Worm (Caenorhabditis elegans) whole organism, L4 larva: ENCODE measurements around the gene C46C2.7.

Experiments
- dmd-9 ChIP-seq: fragments of 200-800 bp; sonication (Bioruptor generic); IDR thresholded peaks from 2 replicates; pipeline ENCODE4 v1.3.6; 2022; ENCODE audit warnings: missing genetic modification reagents, missing genetic modification characterization, missing compliant biosample characterization
- hif-1 ChIP-seq, 2 experiments: sonication (generic microtip); optimal IDR thresholded peaks; 2 replicates each; lab custom pipeline; 2016 to 2017; ENCODE audit warnings: missing compliant biosample characterization in 2 of 2, missing genetic modification characterization in 2 of 2, missing genetic modification reagents in 2 of 2, missing genotype in 2 of 2, mild to moderate bottlenecking in 1 of 2
- nhr-11 ChIP-seq: fragments of 150-350 bp; optimal IDR thresholded peaks from 2 replicates; lab custom pipeline; 2014; ENCODE audit warnings: missing biosample characterization, missing genetic modification characterization
- sdz-12 ChIP-seq: fragments of 200-800 bp; sonication (Bioruptor generic); optimal IDR thresholded peaks from 2 replicates; lab custom pipeline; 2018; ENCODE audit warnings: mild to moderate bottlenecking, missing genetic modification characterization, missing compliant biosample characterization
- zfp-2 ChIP-seq: sonication (generic microtip); optimal IDR thresholded peaks from 2 replicates; lab custom pipeline; 2016; ENCODE audit warnings: mild to moderate bottlenecking, missing genetic modification characterization, missing compliant biosample characterization

DNA sequence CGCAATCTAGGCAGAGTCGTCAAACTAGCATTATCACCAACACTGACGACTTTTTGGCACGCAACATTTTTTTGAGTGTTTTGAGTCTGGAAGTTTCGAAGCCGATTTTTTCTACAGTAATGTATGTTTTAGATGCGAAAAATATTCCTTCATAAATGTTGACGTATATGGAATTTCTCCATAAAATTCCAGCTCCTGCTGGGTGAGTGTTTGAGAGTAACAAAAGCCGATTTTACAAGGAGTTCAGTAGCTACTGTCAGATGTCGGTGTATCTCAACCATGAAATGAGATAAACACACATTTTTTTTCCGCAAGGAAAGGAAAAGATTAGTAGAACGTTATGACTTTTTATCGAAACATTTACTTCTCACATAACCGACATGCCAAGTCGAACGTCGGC, 20.2 kb downstream of the C46C2.7 start:
- TF ChIP-seq dmd-9 (GFP tag; lab: Robert Waterston, UW) = no peak
- no peak for TF ChIP-seq nhr-11 (tag; lab: Kevin White, UChicago)
- no peak for TF ChIP-seq zfp-2 (tag; lab: Kevin White, UChicago)
- no peak for TF ChIP-seq hif-1 (tag; optimal IDR thresholded peaks at IDR 0.05; lab: Kevin White, UChicago)
- TF ChIP-seq sdz-12 (GFP tag; lab: Kevin White, UChicago) = no peak
